Worm (Caenorhabditis elegans) whole organism, mixed stage, embryonic: ENCODE measurements around the gene alx-1.

ENCODE experiments used
- drap-1 ChIP-seq: fragments of 200-800 bp; sonication (Bioruptor generic); optimal IDR thresholded peaks from 3 replicates; lab custom pipeline; 2018; ENCODE audit warnings: mild to moderate bottlenecking, missing genetic modification characterization, missing compliant biosample characterization
- mab-5 ChIP-seq: fragments of 150-350 bp; optimal IDR thresholded peaks from 2 replicates; lab custom pipeline; 2014; ENCODE audit warnings: missing biosample characterization, missing genetic modification characterization
- nhr-28 ChIP-seq: fragments of 150-350 bp; optimal IDR thresholded peaks from 2 replicates; lab custom pipeline; 2014; ENCODE audit warnings: missing biosample characterization, missing genetic modification characterization
- pha-4 ChIP-seq: fragments of 150-350 bp; optimal IDR thresholded peaks from 2 replicates; lab custom pipeline; 2018; ENCODE audit warnings: missing biosample characterization, missing genetic modification reagents, missing genetic modification characterization

DNA sequence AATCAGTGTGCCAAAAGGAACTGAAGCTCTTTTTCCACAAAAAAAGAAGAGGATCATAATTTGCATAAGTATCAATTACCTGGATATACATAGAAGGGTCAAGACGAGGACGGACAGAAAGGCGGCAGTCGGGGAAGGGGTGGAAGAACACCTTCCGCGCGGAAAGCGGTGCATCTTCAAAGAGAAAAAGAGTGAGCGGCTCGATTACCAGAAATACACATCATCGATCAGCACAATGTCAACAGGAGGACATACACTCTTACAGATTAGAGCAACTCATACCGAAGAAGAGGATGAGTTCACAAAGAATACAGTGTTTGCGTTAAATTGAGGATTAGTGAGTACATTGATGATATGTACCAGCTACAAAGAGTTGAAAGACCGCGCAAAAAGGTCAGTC is 12.2 kb downstream of the alx-1 start:
- TF ChIP-seq drap-1: no peak
- TF ChIP-seq pha-4: no peak
- no peak for TF ChIP-seq nhr-28
- no peak for TF ChIP-seq mab-5 (tag; lab: Kevin White, UChicago)
